Worm (Caenorhabditis elegans) whole organism, dauer: ENCODE measurements around the gene ZK856.6.

Source experiments
- unc-62 ChIP-seq: sonication (generic microtip); optimal IDR thresholded peaks from 2 replicates; lab custom pipeline; 2017; ENCODE audit warnings: missing biosample characterization, missing genetic modification reagents, missing genetic modification characterization

ZK856.6 gene

ce11 chrV:10198386-10198785 lies at the start of gene ZK856.6:
Gene ZK856.6, plus strand, starts transcription at chrV:10198686.
- TF ChIP-seq unc-62 (GFP tag; lab: Kevin White, UChicago) = no peak

ce11 chrV:10149728-10150127 lies 48.8 kb upstream of the ZK856.6 start, which contains the start of gene srsx-27:
Gene srsx-27, plus strand, starts transcription at chrV:10150028.
- no peak for TF ChIP-seq unc-62 (GFP tag; lab: Kevin White, UChicago)

- no peak for TF ChIP-seq unc-62 (GFP tag; lab: Kevin White, UChicago)
Measured at ce11 chrV:10152278-10152677, 46.2 kb upstream of the ZK856.6 start, which contains the start of gene srsx-28. Gene srsx-28, plus strand, starts transcription at chrV:10152578.

DNA sequence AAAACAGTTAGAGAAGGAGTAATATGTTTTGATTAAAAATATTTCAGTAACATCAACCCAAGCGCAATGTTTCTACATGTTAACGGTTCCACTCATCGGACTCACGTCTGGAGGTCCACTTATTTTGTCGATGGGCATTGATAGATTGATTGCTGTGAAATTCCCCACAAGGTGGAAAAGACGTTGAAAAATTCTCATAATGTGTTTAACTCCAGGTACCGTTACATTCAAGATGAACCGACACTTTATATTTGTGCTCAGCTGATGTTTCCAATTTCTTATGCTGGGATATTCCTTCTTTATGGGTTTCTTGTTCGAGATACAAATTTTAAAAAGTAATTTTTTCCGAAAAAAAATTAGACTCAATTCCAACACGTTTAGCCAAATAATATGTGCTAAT lies 45.4 kb upstream of the ZK856.6 start:
- TF ChIP-seq unc-62 (GFP tag; lab: Kevin White, UChicago) = no peak

- TF ChIP-seq unc-62 (GFP tag; lab: Kevin White, UChicago) = no peak
Measured at ce11 chrV:10154698-10155097, 43.8 kb upstream of the ZK856.6 start, which contains the start of gene srsx-29. Gene srsx-29, plus strand, starts transcription at chrV:10154998.

DNA sequence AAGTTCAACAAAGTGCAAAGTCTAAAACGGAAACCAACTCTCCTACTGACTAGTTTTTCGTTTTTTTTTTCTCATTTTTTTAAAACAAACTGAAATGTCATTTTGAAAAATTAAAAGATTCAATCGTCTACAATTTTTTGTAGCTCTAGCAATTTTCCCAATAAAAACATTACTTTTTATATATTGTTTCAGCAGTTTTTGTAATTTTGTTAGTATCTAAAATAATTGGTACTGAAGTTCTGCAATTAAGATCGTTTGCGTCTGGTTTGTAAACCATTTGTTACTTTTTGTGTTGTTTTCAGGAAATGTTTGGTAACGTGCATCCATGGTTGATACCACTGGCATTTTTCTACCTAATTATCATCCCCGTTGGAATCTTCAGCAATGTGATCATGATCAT lies 40.0 kb upstream of the ZK856.6 start, which contains the start of gene srsx-30:
Gene srsx-30, plus strand, starts transcription at position 301 of the 400 bp plus-strand sequence.
- no peak for TF ChIP-seq unc-62 (GFP tag; lab: Kevin White, UChicago)

DNA sequence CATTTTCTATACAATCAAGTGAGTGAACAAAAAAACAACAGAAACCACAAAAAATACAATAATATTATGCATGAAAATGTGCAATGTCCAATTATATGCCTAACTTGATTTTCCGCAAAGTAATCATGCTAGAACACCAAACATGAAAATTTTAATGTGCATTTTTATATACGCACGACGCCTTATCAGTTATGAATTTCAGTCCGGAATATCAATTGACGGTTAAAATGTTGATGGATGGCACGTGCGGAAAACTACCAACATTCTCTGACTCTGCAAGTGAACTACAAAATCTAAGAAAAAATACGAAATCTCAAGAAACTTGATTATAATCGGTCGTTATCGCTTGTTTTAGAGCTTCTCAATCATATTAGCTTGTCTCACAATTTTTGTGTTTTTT lies 38.5 kb upstream of the ZK856.6 start:
- TF ChIP-seq unc-62 (GFP tag; lab: Kevin White, UChicago) = no peak

DNA sequence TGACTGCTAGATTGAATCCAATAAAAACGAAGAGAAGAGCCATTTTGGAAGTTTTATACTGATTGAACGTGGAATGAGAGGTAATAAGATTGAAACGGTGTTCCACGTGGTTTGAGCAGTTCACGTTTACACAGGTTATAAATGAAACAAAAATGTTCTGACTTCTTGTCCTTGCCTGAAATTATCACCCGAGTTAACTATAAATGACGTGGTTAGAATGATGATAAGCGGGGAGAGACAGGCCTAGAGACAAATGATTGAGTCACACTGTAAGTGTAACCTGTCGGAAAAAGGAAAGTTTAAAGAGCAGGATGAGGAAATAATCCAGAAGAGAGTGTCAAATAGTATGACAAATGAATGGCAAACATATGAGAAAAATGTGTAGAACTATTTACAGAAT lies 37.5 kb upstream of the ZK856.6 start, which contains the start of gene C51E3.10:
Gene C51E3.10, minus strand, starts transcription at position 181 of the 400 bp plus-strand sequence.
- no peak for TF ChIP-seq unc-62 (GFP tag; lab: Kevin White, UChicago)

DNA sequence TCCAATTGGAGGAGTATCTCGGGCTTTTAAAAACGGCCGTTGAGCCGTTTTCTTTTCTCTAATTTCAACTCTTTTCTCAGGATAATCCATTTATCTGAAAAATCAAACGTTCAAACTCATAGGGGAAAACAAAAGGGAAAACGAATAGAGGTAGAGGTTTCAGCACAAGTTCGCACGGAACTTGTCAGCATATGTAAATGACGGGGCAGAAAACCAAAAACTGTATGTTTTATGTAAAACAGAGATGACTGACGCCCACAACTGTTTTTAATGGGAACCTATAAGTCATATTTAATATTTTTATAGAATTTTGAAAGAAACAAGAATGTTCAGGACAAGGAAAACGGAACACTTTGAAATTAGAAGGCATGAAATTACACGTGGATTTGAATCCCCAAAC lies 32.1 kb upstream of the ZK856.6 start, which contains the start of gene C51E3.6:
Gene C51E3.6, minus strand, starts transcription at position 101 of the 400 bp plus-strand sequence.
- no peak for TF ChIP-seq unc-62 (GFP tag; lab: Kevin White, UChicago)

DNA sequence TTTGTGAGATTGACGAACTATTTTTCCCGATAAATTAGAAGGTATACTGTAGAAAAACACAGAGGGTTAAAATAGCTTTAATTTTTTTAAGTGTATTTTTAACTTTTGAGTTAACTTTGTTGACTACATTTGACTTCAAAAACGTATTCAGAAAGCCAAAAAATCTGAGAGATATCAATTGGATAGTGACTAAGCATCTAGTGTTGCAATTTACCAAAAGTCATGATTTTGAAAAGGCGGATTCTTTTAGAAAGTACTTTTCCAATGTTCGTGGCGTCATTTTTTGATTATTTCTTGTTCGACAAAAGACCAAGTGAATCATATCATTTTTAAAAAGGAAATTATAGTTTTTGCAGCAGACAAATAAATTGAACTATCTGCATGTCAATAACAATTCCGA lies 29.6 kb upstream of the ZK856.6 start:
- TF ChIP-seq unc-62 (GFP tag; lab: Kevin White, UChicago) = no peak

ce11 chrV:10173653-10174052 lies 24.8 kb upstream of the ZK856.6 start, which contains the start of gene egl-3:
Gene egl-3, minus strand, starts transcription at chrV:10173753.
- no peak for TF ChIP-seq unc-62 (GFP tag; lab: Kevin White, UChicago)

DNA sequence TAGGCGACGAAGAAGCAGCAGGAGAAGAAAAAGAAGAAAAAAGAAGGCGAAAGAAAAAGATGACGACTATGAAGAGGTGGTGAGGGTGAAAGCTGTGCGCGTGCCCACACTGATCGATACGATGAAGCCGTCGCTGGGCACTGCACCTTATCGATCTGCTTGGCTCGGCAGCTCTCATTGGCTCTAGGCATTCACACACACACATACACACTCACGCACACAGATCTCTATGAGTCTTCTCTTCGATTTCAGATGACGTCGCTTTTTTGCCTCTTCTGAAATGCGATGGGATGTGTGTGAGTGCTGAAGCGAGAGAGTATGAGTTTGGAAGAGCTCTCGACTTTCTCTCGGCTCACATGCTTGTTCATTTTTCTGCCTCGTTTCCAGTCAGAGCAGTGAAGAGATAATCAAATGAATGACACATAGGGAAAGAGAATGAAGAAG lies 23.8 kb upstream of the ZK856.6 start:
- TF ChIP-seq unc-62 (GFP tag; lab: Kevin White, UChicago) = no peak

DNA sequence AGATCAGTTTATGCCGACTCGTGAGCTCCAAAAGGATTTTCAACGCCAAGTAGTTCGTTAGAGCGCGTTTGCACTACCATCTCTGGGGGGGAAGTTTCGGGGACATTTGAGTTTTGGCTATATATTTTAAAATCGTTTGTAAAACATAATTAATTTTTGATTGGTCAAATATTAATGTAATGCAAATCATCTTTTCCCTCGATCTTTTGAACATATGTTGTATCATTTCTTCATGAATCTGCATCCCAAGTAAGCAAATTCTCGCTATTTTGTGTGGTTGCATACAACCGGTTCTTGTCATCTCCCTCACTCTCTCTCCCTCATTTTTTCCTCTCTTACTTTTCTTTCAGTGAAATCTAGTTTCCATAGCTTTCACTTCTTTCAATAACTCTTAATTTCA lies 20.3 kb upstream of the ZK856.6 start:
- TF ChIP-seq unc-62 (GFP tag; lab: Kevin White, UChicago) = no peak

DNA sequence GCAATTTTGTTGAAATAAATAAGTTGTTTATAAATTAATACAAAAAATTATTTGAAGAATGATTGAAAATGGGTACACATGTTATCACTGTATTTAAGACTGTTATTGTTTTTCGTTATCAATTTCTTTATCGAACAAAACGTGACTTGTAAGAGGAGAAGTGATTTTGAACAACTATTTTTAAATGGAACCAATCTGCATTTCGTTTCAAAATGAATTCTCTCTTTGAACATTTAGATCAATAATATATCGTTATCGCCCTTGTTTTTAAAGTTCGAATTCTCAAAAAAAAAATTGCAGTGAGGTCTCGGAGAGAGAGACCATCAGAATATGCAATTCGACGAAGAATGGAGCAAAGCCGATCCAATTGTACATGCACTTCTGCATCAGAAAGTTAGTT lies 19.3 kb upstream of the ZK856.6 start, which contains the start of gene cul-5:
Gene cul-5, plus strand, starts transcription at position 301 of the 400 bp plus-strand sequence.
- TF ChIP-seq unc-62 (GFP tag; lab: Kevin White, UChicago) = no peak

DNA sequence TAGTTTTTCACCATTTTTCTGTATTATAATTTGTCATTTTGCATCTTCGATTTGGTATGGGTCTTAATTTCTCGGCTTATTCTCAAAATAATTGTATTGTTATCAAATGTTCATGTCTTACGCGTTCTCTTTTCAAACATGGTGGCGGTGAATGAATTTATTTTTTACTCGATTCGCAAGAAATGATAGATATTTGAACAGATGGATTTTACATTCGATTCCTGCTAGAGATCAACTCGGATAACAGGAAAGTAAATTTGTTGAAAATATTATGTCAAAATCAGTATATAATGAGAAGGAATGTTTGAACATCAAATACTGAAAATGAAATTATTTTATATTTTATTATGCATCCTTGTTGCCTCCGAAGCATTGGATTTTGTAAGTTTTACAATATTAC lies 15.5 kb upstream of the ZK856.6 start, which contains the start of gene ZK856.4:
Gene ZK856.4, plus strand, starts transcription at position 301 of the 400 bp plus-strand sequence.
- no peak for TF ChIP-seq unc-62 (GFP tag; lab: Kevin White, UChicago)

ce11 chrV:10183810-10184209 lies 14.7 kb upstream of the ZK856.6 start:
- TF ChIP-seq unc-62 (GFP tag; lab: Kevin White, UChicago) = no peak

ce11 chrV:10185719-10186118 lies 12.8 kb upstream of the ZK856.6 start, which contains the start of gene ZK856.18:
Gene ZK856.18, minus strand, starts transcription at chrV:10186007.
- no peak for TF ChIP-seq unc-62 (GFP tag; lab: Kevin White, UChicago)
